Worm (Caenorhabditis elegans) whole organism, L4 larva: ENCODE data around the gene F22B5.5.

Source experiments
- F37D6.2 ChIP-seq: sonication (generic microtip); optimal IDR thresholded peaks from 2 replicates; lab custom pipeline; 2016; ENCODE audit warnings: mild to moderate bottlenecking, missing genetic modification characterization, missing compliant biosample characterization
- F44E2.7 ChIP-seq: fragments of 200-800 bp; sonication (Bioruptor generic); IDR thresholded peaks from 2 replicates; pipeline ENCODE4 v2.1.2; 2022; ENCODE audit warnings: missing genetic modification characterization, missing compliant biosample characterization
- F49E8.2 ChIP-seq: sonication (generic microtip); optimal IDR thresholded peaks from 2 replicates; lab custom pipeline; 2016; ENCODE audit warnings: missing compliant biosample characterization, mild to moderate bottlenecking, missing genetic modification characterization, borderline replicate concordance
- T20F7.1 ChIP-seq: fragments of 200-800 bp; sonication (Bioruptor generic); optimal IDR thresholded peaks from 2 replicates; lab custom pipeline; 2018; ENCODE audit warnings: mild to moderate bottlenecking, missing genetic modification characterization, missing compliant biosample characterization
- Y5F2A.4 ChIP-seq: fragments of 200-800 bp; sonication (Bioruptor generic); optimal IDR thresholded peaks from 2 replicates; lab custom pipeline; 2018; ENCODE audit warnings: mild to moderate bottlenecking, missing genetic modification characterization, missing compliant biosample characterization
- aha-1 ChIP-seq: fragments of 150-350 bp; peaks from one replicate; lab custom pipeline; 2014; ENCODE audit warnings: missing biosample characterization, missing genetic modification characterization
- aly-2 ChIP-seq: sonication (generic microtip); optimal IDR thresholded peaks from 2 replicates; lab custom pipeline; 2018; ENCODE audit warnings: missing biosample characterization, missing genetic modification characterization
- ces-1 ChIP-seq: fragments of 150-350 bp; sonication (generic microtip); optimal IDR thresholded peaks from 4 replicates; lab custom pipeline; 2014; ENCODE audit warnings: missing biosample characterization, missing genetic modification reagents, missing genetic modification characterization
- daf-16 ChIP-seq, 3 experiments: sonication (generic microtip); optimal IDR thresholded peaks; 2 replicates each; lab custom pipeline; 2016 to 2017; ENCODE audit warnings: missing genetic modification characterization in 3 of 3, missing genetic modification reagents in 3 of 3, mild to moderate bottlenecking in 2 of 3, missing compliant biosample characterization in 2 of 3, missing biosample characterization in 1 of 3, moderate library complexity in 1 of 3
- daf-19 ChIP-seq: fragments of 200-800 bp; sonication (Bioruptor generic); conservative IDR thresholded peaks from 2 replicates; pipeline ENCODE4 v1.3.6; 2022; ENCODE audit warnings: missing genetic modification characterization, missing compliant biosample characterization
- daf-8 ChIP-seq: fragments of 200-800 bp; sonication (Bioruptor generic); IDR thresholded peaks from 2 replicates; pipeline ENCODE4 v1.3.6; 2022; ENCODE audit warnings: missing genetic modification characterization, missing compliant biosample characterization
- dmd-6 ChIP-seq: fragments of 200-800 bp; sonication (Bioruptor generic); IDR thresholded peaks from 2 replicates; pipeline ENCODE4 v1.3.6; 2022; ENCODE audit warnings: missing genetic modification reagents, missing genetic modification characterization, missing compliant biosample characterization
- duxl-1 ChIP-seq: sonication (generic microtip); optimal IDR thresholded peaks from 2 replicates; lab custom pipeline; 2016; ENCODE audit warnings: mild to moderate bottlenecking, missing genetic modification characterization, moderate library complexity, missing compliant biosample characterization; ENCODE audit not compliant: poor library complexity
- dve-1 ChIP-seq: sonication (generic microtip); optimal IDR thresholded peaks from 2 replicates; lab custom pipeline; 2017; ENCODE audit warnings: antibody characterized with exemption, mild to moderate bottlenecking, missing genetic modification characterization, missing compliant biosample characterization; ENCODE audit not compliant: insufficient read depth
- gei-8 ChIP-seq: fragments of 200-800 bp; sonication (Bioruptor generic); optimal IDR thresholded peaks from 2 replicates; lab custom pipeline; 2018; ENCODE audit warnings: mild to moderate bottlenecking, missing genetic modification characterization, missing compliant biosample characterization
- hif-1 ChIP-seq, 2 experiments: sonication (generic microtip); optimal IDR thresholded peaks; 2 replicates each; lab custom pipeline; 2016 to 2017; ENCODE audit warnings: missing compliant biosample characterization in 2 of 2, missing genetic modification characterization in 2 of 2, missing genetic modification reagents in 2 of 2, missing genotype in 2 of 2, mild to moderate bottlenecking in 1 of 2
- hlh-11 ChIP-seq: fragments of 200-800 bp; sonication (Bioruptor generic); optimal IDR thresholded peaks from 2 replicates; lab custom pipeline; 2018; ENCODE audit warnings: mild to moderate bottlenecking, missing genetic modification characterization, missing compliant biosample characterization
- hlh-30 ChIP-seq: sonication (generic microtip); optimal IDR thresholded peaks from 2 replicates; lab custom pipeline; 2017; ENCODE audit warnings: antibody characterized with exemption, mild to moderate bottlenecking, missing genetic modification characterization, missing compliant biosample characterization; ENCODE audit not compliant: insufficient read depth
- lin-13 ChIP-seq: fragments of 150-350 bp; optimal IDR thresholded peaks from 2 replicates; lab custom pipeline; 2014; ENCODE audit warnings: missing biosample characterization, missing genetic modification reagents, missing genetic modification characterization
- lsy-2 ChIP-seq, 2 experiments: fragments of 150-350 bp in 1 of 2; sonication (generic microtip) in 1 of 2; optimal IDR thresholded peaks; 2 replicates each; lab custom pipeline; 2014 to 2017; ENCODE audit warnings: missing biosample characterization in 2 of 2, missing genetic modification characterization in 2 of 2
- madf-9 ChIP-seq: fragments of 200-800 bp; sonication (Bioruptor generic); conservative IDR thresholded peaks from 2 replicates; pipeline ENCODE4 v1.3.6; 2022; ENCODE audit warnings: missing genetic modification reagents, missing genetic modification characterization, missing compliant biosample characterization
- mep-1 ChIP-seq: fragments of 150-350 bp; sonication (generic microtip); optimal IDR thresholded peaks from 3 replicates; lab custom pipeline; 2014; ENCODE audit warnings: missing biosample characterization, missing genetic modification characterization
- mes-2 ChIP-seq: sonication (generic microtip); optimal IDR thresholded peaks from 2 replicates; lab custom pipeline; 2016; ENCODE audit warnings: missing genotype, mild to moderate bottlenecking, missing genetic modification characterization, missing compliant biosample characterization; ENCODE audit not compliant: poor library complexity, severe bottlenecking
- mxl-3 ChIP-seq: fragments of 200-800 bp; sonication (Bioruptor generic); optimal IDR thresholded peaks from 2 replicates; lab custom pipeline; 2018; ENCODE audit warnings: mild to moderate bottlenecking, missing genetic modification characterization, missing compliant biosample characterization
- nhr-102 ChIP-seq: sonication (generic microtip); optimal IDR thresholded peaks from 2 replicates; lab custom pipeline; 2016; ENCODE audit warnings: mild to moderate bottlenecking, missing genetic modification characterization, moderate library complexity, missing compliant biosample characterization
- nhr-11 ChIP-seq: fragments of 150-350 bp; optimal IDR thresholded peaks from 2 replicates; lab custom pipeline; 2014; ENCODE audit warnings: missing biosample characterization, missing genetic modification characterization
- nhr-25 ChIP-seq: sonication (generic microtip); optimal IDR thresholded peaks from 2 replicates; lab custom pipeline; 2017; ENCODE audit warnings: missing genetic modification characterization, mild to moderate bottlenecking, missing compliant biosample characterization, antibody characterized with exemption, moderate library complexity, borderline replicate concordance; ENCODE audit not compliant: insufficient read depth
- nhr-28 ChIP-seq: fragments of 150-350 bp; optimal IDR thresholded peaks from 2 replicates; lab custom pipeline; 2014; ENCODE audit warnings: missing biosample characterization, missing genetic modification characterization
- nhr-48 ChIP-seq: sonication (generic microtip); optimal IDR thresholded peaks from 2 replicates; lab custom pipeline; 2016; ENCODE audit warnings: mild to moderate bottlenecking, missing genetic modification characterization, missing compliant biosample characterization
- nhr-6 ChIP-seq: fragments of 150-350 bp; optimal IDR thresholded peaks from 2 replicates; lab custom pipeline; 2014; ENCODE audit warnings: missing biosample characterization, missing genetic modification characterization
- nhr-77 ChIP-seq: fragments of 150-350 bp; optimal IDR thresholded peaks from 2 replicates; lab custom pipeline; 2014; ENCODE audit warnings: missing biosample characterization, missing genetic modification characterization
- pha-4 ChIP-seq, 2 experiments: fragments of 150-350 bp in 1 of 2; fragments of 200-800 bp in 1 of 2; sonication (Bioruptor generic) in 1 of 2; IDR thresholded peaks in 1 of 2; optimal IDR thresholded peaks in 1 of 2; 2 replicates each; pipeline versions ENCODE4 v1.3.6 to Lab custom; 2014 to 2022; ENCODE audit warnings: missing genetic modification characterization in 2 of 2, missing genetic modification reagents in 2 of 2, missing biosample characterization in 1 of 2, missing compliant biosample characterization in 1 of 2
- php-3 ChIP-seq: fragments of 200-800 bp; sonication (Bioruptor generic); IDR thresholded peaks from 2 replicates; pipeline ENCODE4 v1.3.6; 2022; ENCODE audit warnings: missing genetic modification reagents, missing genetic modification characterization, missing compliant biosample characterization
- pqm-1 ChIP-seq: sonication (generic microtip); optimal IDR thresholded peaks from 2 replicates; lab custom pipeline; 2017; ENCODE audit warnings: missing biosample characterization, missing genetic modification characterization
- saeg-2 ChIP-seq: fragments of 200-800 bp; sonication (Bioruptor generic); IDR thresholded peaks from 2 replicates; pipeline ENCODE4 v1.3.6; 2022; ENCODE audit warnings: missing genetic modification reagents, missing genetic modification characterization, missing compliant biosample characterization
- tag-97 ChIP-seq: fragments of 200-800 bp; sonication (Bioruptor generic); IDR thresholded peaks from 2 replicates; pipeline ENCODE4 v1.3.6; 2022; ENCODE audit warnings: missing genetic modification characterization, missing compliant biosample characterization
- unc-130 ChIP-seq: sonication (generic microtip); optimal IDR thresholded peaks from 2 replicates; lab custom pipeline; 2016; ENCODE audit warnings: missing genetic modification reagents, missing genetic modification characterization, missing compliant biosample characterization
- zfp-2 ChIP-seq: sonication (generic microtip); optimal IDR thresholded peaks from 2 replicates; lab custom pipeline; 2016; ENCODE audit warnings: mild to moderate bottlenecking, missing genetic modification characterization, missing compliant biosample characterization

The F22B5.5 gene

ce11 chrII:8485603-8486002, 31.2 kb upstream of the F22B5.5 start, which contains the start of gene gbh-2 (continued):
- no peak for TF ChIP-seq Y5F2A.4 (GFP tag; lab: Kevin White, UChicago)
- peak; percentile 98 for TF ChIP-seq nhr-28 (tag; lab: Kevin White, UChicago)
- TF ChIP-seq duxl-1 (tag; lab: Kevin White, UChicago), result no peak
- TF ChIP-seq nhr-11, result no peak
- peak; percentile 42 to 94 for TF ChIP-seq hif-1 (tag; optimal IDR thresholded peaks at IDR 0.05; lab: Kevin White, UChicago)
- no peak for TF ChIP-seq tag-97 (GFP tag; lab: Robert Waterston, UW)
- TF ChIP-seq daf-8 (GFP tag; lab: Robert Waterston, UW), result no peak
- no peak for TF ChIP-seq ces-1
- TF ChIP-seq T20F7.1, result peak; percentile 45
- peak; percentile 85 for TF ChIP-seq pqm-1 (tag; lab: Kevin White, UChicago)
- TF ChIP-seq aha-1, result peak; percentile 43
- no peak for TF ChIP-seq daf-19 (GFP tag; lab: Robert Waterston, UW)

- TF ChIP-seq nhr-6 (tag; lab: Kevin White, UChicago) (no peak), F49E8.2 (tag; lab: Kevin White, UChicago) (no peak), pha-4 (GFP tag; IDR thresholded peaks at IDR 0.05; lab: Robert Waterston, UW) (0 out of 2 replicates have a peak, but pooled peaks have one; percentile 42), pha-4 (tag; optimal IDR thresholded peaks at IDR 0.05; lab: Kevin White, UChicago) (no peak), F37D6.2 (tag; lab: Kevin White, UChicago) (no peak), F44E2.7 (no peak), nhr-48 (peak; percentile 73), daf-16 (GFP tag; optimal IDR thresholded peaks at IDR 0.05; lab: Kevin White, UChicago) (peak in 1 of 2 experiments; percentile 77), daf-16 (tag; optimal IDR thresholded peaks at IDR 0.05; lab: Kevin White, UChicago) (peak; percentile 98), mes-2 (tag; lab: Kevin White, UChicago) (peak; percentile 30), dve-1 (tag; lab: Kevin White, UChicago) (peak; percentile 94), aha-1 (peak; percentile 80), nhr-102 (peak; percentile 18), nhr-28 (tag; lab: Kevin White, UChicago) (peak; percentile 100), nhr-11 (no peak), aly-2 (tag; lab: Kevin White, UChicago) (no peak), hlh-30 (tag; lab: Kevin White, UChicago) (peak; percentile 54), lin-13 (GFP tag; lab: Kevin White, UChicago) (peak; percentile 41), php-3 (GFP tag; lab: Robert Waterston, UW) (peak; percentile 63; the same call in 1 of the 2 replicates), zfp-2 (tag; lab: Kevin White, UChicago) (no peak), unc-130 (GFP tag; lab: Kevin White, UChicago) (no peak), duxl-1 (tag; lab: Kevin White, UChicago) (no peak), nhr-25 (tag; lab: Kevin White, UChicago) (peak; percentile 16), nhr-77 (tag; lab: Kevin White, UChicago) (peak; percentile 73), hif-1 (tag; optimal IDR thresholded peaks at IDR 0.05; lab: Kevin White, UChicago) (peak in 1 of 2 experiments; percentile 86), saeg-2 (GFP tag; lab: Robert Waterston, UW) (no peak), mep-1 (peak; percentile 58), hlh-11 (tag; lab: Kevin White, UChicago) (peak; percentile 87), madf-9 (GFP tag; lab: Robert Waterston, UW) (no peak), pqm-1 (tag; lab: Kevin White, UChicago) (peak; percentile 56), dmd-6 (GFP tag; lab: Robert Waterston, UW) (peak; percentile 85), gei-8 (GFP tag; lab: Kevin White, UChicago) (no peak), mxl-3 (peak; percentile 19), lsy-2 (tag; optimal IDR thresholded peaks at IDR 0.05; lab: Kevin White, UChicago) (peak in 1 of 2 experiments; percentile 51)
Measured at ce11 chrII:8484546-8484945, 30.1 kb upstream of the F22B5.5 start.
